Worm (Caenorhabditis elegans): ENCODE data around the gene rpl-18.

DNA sequence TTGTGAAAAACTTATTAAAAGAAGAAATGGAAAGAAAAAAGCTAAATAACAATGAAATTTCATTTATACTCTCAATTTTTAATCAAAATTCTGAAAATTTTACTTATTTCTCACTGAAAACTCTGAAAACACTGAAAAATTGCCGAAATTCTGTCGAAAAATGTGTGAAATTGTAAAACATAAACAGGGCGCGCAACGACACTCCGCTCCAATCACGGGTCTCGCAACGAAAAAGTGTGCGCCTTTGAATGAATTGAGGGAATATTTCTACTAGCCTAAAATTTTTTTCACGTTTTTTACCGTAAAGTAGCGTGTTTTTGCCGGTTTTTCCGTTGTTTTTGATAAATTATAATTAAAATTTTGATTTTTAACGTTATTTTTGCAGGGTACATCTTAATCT is at the start of gene rpl-18:
- TF ChIP-seq W03F9.2 (tag; optimal IDR thresholded peaks at IDR 0.05) = peak; percentile 74
- TF ChIP-seq dao-5 (tag; optimal IDR thresholded peaks at IDR 0.05) = no peak

Data from whole organism, L4/young adult.